Worm (Caenorhabditis elegans): Measurements from ENCODE around the gene F21D9.2.

The F21D9.2 gene

ce11 chrV:19211795-19212194, 50.5 kb downstream of the F21D9.2 start, which contains the start of gene nhr-79:
Gene nhr-79 (minus strand): TSS chrV:19211895.
- TF ChIP-seq nhr-6 (tag; optimal IDR thresholded peaks at IDR 0.05) (no peak), sma-3 (GFP tag; optimal IDR thresholded peaks at IDR 0.05) (no peak), nhr-25 (tag; optimal IDR thresholded peaks at IDR 0.05) (no peak), crh-2 (tag; optimal IDR thresholded peaks at IDR 0.05) (no peak), lin-13 (GFP tag; optimal IDR thresholded peaks at IDR 0.05) (no peak), unc-62 (GFP tag; optimal IDR thresholded peaks at IDR 0.05) (no peak), mab-5 (tag; optimal IDR thresholded peaks at IDR 0.05) (no peak), C34F6.9 (tag; optimal IDR thresholded peaks at IDR 0.05) (no peak), blmp-1 (tag; optimal IDR thresholded peaks at IDR 0.05; ENCODE audit: insufficient read depth) (no peak), lin-11 (tag; optimal IDR thresholded peaks at IDR 0.05) (no peak), mbf-1 (tag; optimal IDR thresholded peaks at IDR 0.05) (no peak), ZK546.5 (tag; optimal IDR thresholded peaks at IDR 0.05) (no peak), nhr-12 (tag; optimal IDR thresholded peaks at IDR 0.05) (no peak), elt-3 (tag; optimal IDR thresholded peaks at IDR 0.05) (no peak)
